Fruit fly (Drosophila melanogaster) whole organism, adult: ENCODE measurements around the gene cno.

ENCODE experiments used
- CG11617 ChIP-seq: fragments of 200-800 bp; sonication (Bioruptor generic); optimal IDR thresholded peaks from 2 replicates; lab custom pipeline; 2017; ENCODE audit warnings: mild to moderate bottlenecking, missing biosample characterization, missing genetic modification reagents, missing genetic modification characterization
- CG12768 ChIP-seq: fragments of 200-800 bp; sonication (Bioruptor generic); optimal IDR thresholded peaks from 2 replicates; lab custom pipeline; 2017; ENCODE audit warnings: missing biosample characterization, missing genetic modification characterization, mild to moderate bottlenecking, moderate library complexity, missing genetic modification reagents
- CG14711 ChIP-seq: fragments of 200-800 bp; sonication (Bioruptor generic); optimal IDR thresholded peaks from 2 replicates; lab custom pipeline; 2018; ENCODE audit warnings: missing biosample characterization, mild to moderate bottlenecking, missing genetic modification characterization, moderate library complexity
- CG1620 ChIP-seq: fragments of 200-800 bp; sonication (Bioruptor generic); optimal IDR thresholded peaks from 2 replicates; lab custom pipeline; 2016; ENCODE audit warnings: missing biosample characterization, missing genetic modification characterization
- CG33017 ChIP-seq: fragments of 200-800 bp; sonication (Bioruptor generic); optimal IDR thresholded peaks from 2 replicates; lab custom pipeline; 2018; ENCODE audit warnings: missing biosample characterization, mild to moderate bottlenecking, missing genetic modification characterization, moderate library complexity
- CG5204 ChIP-seq: fragments of 200-800 bp; sonication (Bioruptor generic); optimal IDR thresholded peaks from 2 replicates; lab custom pipeline; 2016; ENCODE audit warnings: missing biosample characterization, missing genetic modification characterization
- CG7045 ChIP-seq: fragments of 200-800 bp; sonication (Bioruptor generic); optimal IDR thresholded peaks from 2 replicates; lab custom pipeline; 2017; ENCODE audit warnings: missing biosample characterization, mild to moderate bottlenecking, missing genetic modification characterization
- CG7101 ChIP-seq: fragments of 200-800 bp; sonication (Bioruptor generic); optimal IDR thresholded peaks from 2 replicates; lab custom pipeline; 2018; ENCODE audit warnings: missing biosample characterization, mild to moderate bottlenecking, missing genetic modification characterization, moderate library complexity
- Clk ChIP-seq: fragments of 200-800 bp; sonication (Bioruptor generic); optimal IDR thresholded peaks from 2 replicates; lab custom pipeline; 2017; ENCODE audit warnings: missing biosample characterization, missing genetic modification characterization
- Crg-1 ChIP-seq: fragments of 200-800 bp; sonication (Bioruptor generic); optimal IDR thresholded peaks from 2 replicates; lab custom pipeline; 2016; ENCODE audit warnings: missing biosample characterization, missing genetic modification characterization
- Hr96 ChIP-seq: fragments of 200-800 bp; sonication (Bioruptor generic); optimal IDR thresholded peaks from 2 replicates; lab custom pipeline; 2016; ENCODE audit warnings: missing biosample characterization, missing genetic modification characterization
- Mnt ChIP-seq: fragments of 200-800 bp; sonication (Bioruptor generic); optimal IDR thresholded peaks from 2 replicates; lab custom pipeline; 2016; ENCODE audit warnings: missing biosample characterization, mild to moderate bottlenecking, missing genetic modification characterization
- bab1 ChIP-seq: fragments of 200-800 bp; sonication (Bioruptor generic); optimal IDR thresholded peaks from 3 replicates; lab custom pipeline; 2019; ENCODE audit warnings: missing biosample characterization, mild to moderate bottlenecking, missing genetic modification characterization, moderate library complexity
- cic ChIP-seq: fragments of 200-800 bp; sonication (Bioruptor generic); optimal IDR thresholded peaks from 2 replicates; lab custom pipeline; 2017; ENCODE audit warnings: missing biosample characterization, mild to moderate bottlenecking, missing genetic modification characterization, moderate library complexity
- cnc ChIP-seq, 2 experiments: fragments of >200 bp; optimal IDR thresholded peaks; 2 replicates each; lab custom pipeline; 2017
- kay ChIP-seq: fragments of 200-800 bp; sonication (Bioruptor generic); peaks from one replicate; lab custom pipeline; 2016; ENCODE audit warnings: missing biosample characterization, missing genetic modification characterization, borderline replicate concordance
- ovo ChIP-seq: fragments of 200-800 bp; sonication (Bioruptor generic); optimal IDR thresholded peaks from 2 replicates; lab custom pipeline; 2016; ENCODE audit warnings: missing biosample characterization, missing genetic modification characterization
- pad ChIP-seq: fragments of 200-800 bp; sonication (Bioruptor generic); optimal IDR thresholded peaks from 3 replicates; lab custom pipeline; 2017; ENCODE audit warnings: missing biosample characterization, missing genetic modification characterization, mild to moderate bottlenecking, moderate library complexity, missing genetic modification reagents
- tj ChIP-seq: fragments of 200-800 bp; sonication (Bioruptor generic); optimal IDR thresholded peaks from 3 replicates; lab custom pipeline; 2017; ENCODE audit warnings: missing biosample characterization, mild to moderate bottlenecking, missing genetic modification characterization, moderate library complexity
- toe ChIP-seq: fragments of 200-800 bp; sonication (Bioruptor generic); optimal IDR thresholded peaks from 2 replicates; lab custom pipeline; 2016; ENCODE audit warnings: missing biosample characterization, missing genetic modification characterization

The cno gene

DNA sequence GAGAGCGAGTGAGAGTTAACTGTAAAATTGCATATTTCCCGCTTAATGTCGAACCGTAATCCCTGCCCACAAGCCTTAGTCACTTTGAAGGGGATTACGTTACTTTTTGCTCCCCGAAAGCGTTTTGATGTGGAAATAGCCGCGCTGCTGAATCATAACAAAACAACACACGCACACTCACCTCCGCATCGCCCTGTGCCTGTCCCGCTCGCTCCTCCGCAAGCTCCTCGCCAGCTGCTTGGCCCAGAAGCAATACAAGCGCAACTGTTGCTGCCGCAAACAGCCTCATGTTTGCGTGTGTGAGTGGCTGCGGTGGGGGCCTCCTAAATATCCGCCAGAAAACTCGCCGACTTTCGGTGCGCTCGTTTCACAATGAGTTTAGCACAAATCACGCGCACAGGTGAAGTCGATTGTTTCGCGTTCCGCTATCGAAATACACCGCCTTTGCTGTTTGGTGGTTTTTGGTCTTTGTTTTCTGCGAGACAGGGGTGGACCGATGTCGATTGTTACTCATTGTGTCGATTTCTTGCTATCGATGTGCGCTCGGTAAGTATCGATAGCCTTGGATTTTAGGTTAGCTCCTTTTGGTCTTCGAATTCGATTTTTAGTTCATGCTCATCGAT is 34.1 kb upstream of the cno start, which contains the start of gene CtsF:
CtsF (minus strand) TSS at position 503 of the 623 bp plus-strand sequence.
- no peak for TF ChIP-seq CG14711 (tag; lab: Kevin White, UChicago)
- TF ChIP-seq toe (GFP tag; lab: Kevin White, UChicago), result no peak
- peak; percentile 56 for TF ChIP-seq ovo (GFP tag; lab: Kevin White, UChicago)
- TF ChIP-seq Hr96 (GFP tag; lab: Kevin White, UChicago), result no peak
- TF ChIP-seq bab1 (GFP tag; lab: Kevin White, UChicago), result peak; percentile 82
- TF ChIP-seq cic (GFP tag; lab: Kevin White, UChicago), result peak; percentile 75
- peak; percentile 8 for TF ChIP-seq CG7045 (GFP tag; lab: Kevin White, UChicago)
- TF ChIP-seq Mnt (GFP tag; lab: Kevin White, UChicago), result peak; percentile 73
- TF ChIP-seq CG11617, result peak; percentile 46
- no peak for TF ChIP-seq CG5204 (GFP tag; lab: Kevin White, UChicago)
- peak; percentile 13 for TF ChIP-seq CG7101 (tag; lab: Kevin White, UChicago)
- peak; percentile 48 for TF ChIP-seq CG33017 (tag; lab: Kevin White, UChicago)
- peak; percentile 34 for TF ChIP-seq CG1620 (GFP tag; lab: Kevin White, UChicago)
- peak; percentile 52 for TF ChIP-seq tj (GFP tag; lab: Kevin White, UChicago)
- TF ChIP-seq cnc (optimal IDR thresholded peaks at IDR 0.05; lab: Kevin White, UChicago), result no peak
- TF ChIP-seq Crg-1 (GFP tag; lab: Kevin White, UChicago), result no peak
- TF ChIP-seq Clk (GFP tag; lab: Kevin White, UChicago), result no peak
- TF ChIP-seq kay (GFP tag; lab: Kevin White, UChicago), result no peak
- peak; percentile 76 for TF ChIP-seq pad
- TF ChIP-seq CG12768 (GFP tag; lab: Kevin White, UChicago), result peak; percentile 16

DNA sequence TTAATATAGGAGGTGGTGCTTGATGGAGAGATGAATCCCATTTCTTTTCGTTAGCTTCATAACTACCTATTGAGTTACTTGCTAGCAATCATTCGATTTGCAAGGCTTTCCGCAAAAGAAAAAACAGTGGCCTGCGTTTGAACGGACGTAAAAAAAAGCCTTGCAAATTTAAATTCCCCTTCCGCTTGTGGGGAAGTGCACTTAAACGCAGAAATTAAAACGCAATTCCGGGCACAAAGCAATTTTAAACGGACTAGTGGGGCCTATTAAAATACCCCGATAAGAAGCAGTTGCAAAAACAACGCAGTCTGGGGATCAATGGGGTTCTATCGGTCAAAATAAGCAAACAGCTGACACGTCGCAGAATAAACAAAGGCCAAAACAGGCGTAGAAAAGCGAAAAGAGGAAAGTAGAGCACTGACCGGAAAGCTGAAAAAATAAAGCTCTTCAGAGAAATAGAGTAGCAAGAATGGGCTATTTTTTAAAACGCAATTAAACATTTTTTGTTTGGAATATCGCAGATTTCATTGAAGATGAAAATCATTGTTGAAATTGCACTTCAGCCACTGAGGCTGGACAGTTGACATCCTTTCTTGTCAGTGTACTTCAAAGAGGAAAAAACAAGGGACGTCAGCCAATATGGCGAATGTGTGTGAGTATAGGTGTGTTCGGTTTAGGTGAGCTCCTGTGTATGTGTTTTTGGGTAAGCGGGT is 33.4 kb upstream of the cno start:
- no peak for TF ChIP-seq Clk (GFP tag; lab: Kevin White, UChicago)
- peak; percentile 48 for TF ChIP-seq tj (GFP tag; lab: Kevin White, UChicago)
- TF ChIP-seq cic (GFP tag; lab: Kevin White, UChicago), result peak; percentile 61
- no peak for TF ChIP-seq CG5204 (GFP tag; lab: Kevin White, UChicago)
- no peak for TF ChIP-seq CG33017 (tag; lab: Kevin White, UChicago)
- peak; percentile 35 for TF ChIP-seq CG7101 (tag; lab: Kevin White, UChicago)
- TF ChIP-seq kay (GFP tag; lab: Kevin White, UChicago), result no peak
- no peak for TF ChIP-seq Crg-1 (GFP tag; lab: Kevin White, UChicago)
- TF ChIP-seq CG12768 (GFP tag; lab: Kevin White, UChicago), result peak; percentile 62
- TF ChIP-seq toe (GFP tag; lab: Kevin White, UChicago), result no peak
- TF ChIP-seq Mnt (GFP tag; lab: Kevin White, UChicago), result peak; percentile 12
- no peak for TF ChIP-seq ovo (GFP tag; lab: Kevin White, UChicago)
- no peak for TF ChIP-seq CG14711 (tag; lab: Kevin White, UChicago)
- peak; percentile 37 for TF ChIP-seq CG7045 (GFP tag; lab: Kevin White, UChicago)
- TF ChIP-seq Hr96 (GFP tag; lab: Kevin White, UChicago), result no peak
- TF ChIP-seq bab1 (GFP tag; lab: Kevin White, UChicago), result no peak
- TF ChIP-seq CG1620 (GFP tag; lab: Kevin White, UChicago), result no peak
- no peak for TF ChIP-seq cnc (optimal IDR thresholded peaks at IDR 0.05; lab: Kevin White, UChicago)
- TF ChIP-seq pad, result no peak
- TF ChIP-seq CG11617, result no peak

DNA sequence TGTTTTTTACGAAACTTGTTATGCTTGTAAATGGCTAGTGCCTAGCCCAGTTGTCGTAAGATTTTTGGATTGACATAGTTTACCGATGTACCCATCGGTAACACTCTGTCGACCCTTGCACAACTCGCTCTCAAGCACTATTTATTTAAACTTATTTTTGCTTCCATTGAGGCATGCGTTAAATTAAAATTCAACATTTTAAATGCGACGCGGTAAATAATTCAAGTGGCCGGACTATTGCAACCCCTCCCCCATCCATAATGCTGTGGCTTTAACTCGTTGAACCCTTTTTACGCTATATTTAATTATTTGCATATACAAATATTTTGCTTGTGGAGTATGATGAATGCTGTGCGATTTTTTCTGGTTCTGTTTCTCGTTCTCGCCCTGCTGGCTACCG is 32.1 kb upstream of the cno start:
- TF ChIP-seq kay (GFP tag; lab: Kevin White, UChicago), result peak; percentile 93
- no peak for TF ChIP-seq CG1620 (GFP tag; lab: Kevin White, UChicago)

- TF ChIP-seq Mnt (GFP tag; lab: Kevin White, UChicago) (no peak), Crg-1 (GFP tag; lab: Kevin White, UChicago) (no peak), cic (GFP tag; lab: Kevin White, UChicago) (no peak), ovo (GFP tag; lab: Kevin White, UChicago) (no peak), CG12768 (GFP tag; lab: Kevin White, UChicago) (no peak), CG11617 (no peak), CG1620 (GFP tag; lab: Kevin White, UChicago) (no peak), cnc (optimal IDR thresholded peaks at IDR 0.05; lab: Kevin White, UChicago) (no peak), Clk (GFP tag; lab: Kevin White, UChicago) (no peak)
Measured at dm6 chr3R:5246950-5247349, 29.7 kb upstream of the cno start.

DNA sequence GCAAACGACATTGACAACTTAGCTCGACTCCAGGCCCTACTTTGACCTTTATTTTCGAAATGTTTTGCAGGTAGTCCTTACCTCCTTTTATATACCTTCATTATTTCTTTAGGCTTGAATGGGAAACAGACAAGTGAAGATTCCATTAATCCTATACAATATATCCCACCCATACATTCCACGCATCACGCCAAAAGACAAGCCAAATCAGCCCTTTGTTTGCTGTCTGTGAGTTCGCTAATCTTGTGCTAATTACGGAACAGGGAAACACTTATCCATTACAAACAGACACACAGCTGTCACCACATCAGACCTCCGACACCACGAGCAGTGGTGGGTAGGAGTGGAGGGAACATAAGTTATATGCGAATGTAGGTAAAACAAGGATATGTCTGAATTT is 23.5 kb upstream of the cno start, which contains the start of gene CG33293:
CG33293 (minus strand) TSS at position 15 of the 400 bp plus-strand sequence.
- no peak for TF ChIP-seq pad
- no peak for TF ChIP-seq cnc (optimal IDR thresholded peaks at IDR 0.05; lab: Kevin White, UChicago)
- TF ChIP-seq Mnt (GFP tag; lab: Kevin White, UChicago), result no peak
- no peak for TF ChIP-seq CG1620 (GFP tag; lab: Kevin White, UChicago)
- TF ChIP-seq toe (GFP tag; lab: Kevin White, UChicago), result no peak
- TF ChIP-seq cic (GFP tag; lab: Kevin White, UChicago), result no peak
- TF ChIP-seq CG7045 (GFP tag; lab: Kevin White, UChicago), result no peak
- no peak for TF ChIP-seq CG14711 (tag; lab: Kevin White, UChicago)
- TF ChIP-seq CG33017 (tag; lab: Kevin White, UChicago), result no peak
- no peak for TF ChIP-seq CG12768 (GFP tag; lab: Kevin White, UChicago)
- no peak for TF ChIP-seq CG11617
- no peak for TF ChIP-seq CG5204 (GFP tag; lab: Kevin White, UChicago)
- no peak for TF ChIP-seq bab1 (GFP tag; lab: Kevin White, UChicago)
